Fruit fly (Drosophila melanogaster): ENCODE results near the gene CG32262.

Gene CG32262

DNA sequence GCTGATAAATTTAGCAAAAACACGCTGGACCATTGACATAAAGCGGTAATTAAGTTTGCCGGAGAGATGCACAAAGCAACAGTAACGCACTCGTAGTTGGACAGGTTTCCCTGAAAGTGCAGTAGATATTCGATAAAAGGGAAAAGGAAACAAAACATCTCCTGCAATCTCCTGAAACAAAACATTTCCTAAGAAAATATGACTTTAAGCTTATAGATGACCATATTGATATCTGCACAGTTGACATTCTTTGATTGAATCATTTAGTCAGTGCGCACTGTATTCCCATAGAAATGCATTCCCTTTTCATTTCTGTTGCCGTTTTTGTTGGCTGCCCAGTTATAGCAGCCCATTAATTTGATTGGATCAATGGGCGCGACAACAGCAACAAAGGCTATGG lies 42.8 kb upstream of the CG32262 start (continued):
- TF ChIP-seq CG15514 (GFP tag; optimal IDR thresholded peaks at IDR 0.05) (no peak), Deaf1 (tag; optimal IDR thresholded peaks at IDR 0.05) (no peak), CG12769 (tag; optimal IDR thresholded peaks at IDR 0.05) (peak; percentile 39), schlank (tag; optimal IDR thresholded peaks at IDR 0.05) (no peak), CG6689 (GFP tag; IDR thresholded peaks at IDR 0.05) (peak; percentile 72), ind (GFP tag; optimal IDR thresholded peaks at IDR 0.05) (no peak), z (GFP tag; IDR thresholded peaks at IDR 0.05) (no peak), B-H1 (GFP tag; IDR thresholded peaks at IDR 0.05) (no peak), CG17829 (tag; optimal IDR thresholded peaks at IDR 0.05) (peak; percentile 34), en (GFP tag; optimal IDR thresholded peaks at IDR 0.05) (no peak), aop (GFP tag; IDR thresholded peaks at IDR 0.05) (no peak), CG1529 (GFP tag; optimal IDR thresholded peaks at IDR 0.05) (peak; percentile 67), CG1233 (GFP tag; optimal IDR thresholded peaks at IDR 0.05) (no peak), CG4360 (GFP tag; IDR thresholded peaks at IDR 0.05) (no peak), Med (GFP tag) (peak; percentile 92), CG7839 (tag; optimal IDR thresholded peaks at IDR 0.05) (peak; percentile 35), H2.0 (GFP tag; IDR thresholded peaks at IDR 0.05) (peak; percentile 24; the same call in 1 of the 2 replicates), Hey (tag; optimal IDR thresholded peaks at IDR 0.05) (no peak), row (GFP tag; IDR thresholded peaks at IDR 0.05) (peak; percentile 60), CG15696 (tag; optimal IDR thresholded peaks at IDR 0.05) (peak; percentile 59), org-1 (GFP tag; optimal IDR thresholded peaks at IDR 0.05) (peak; percentile 36), PHDP (tag; optimal IDR thresholded peaks at IDR 0.05) (peak; percentile 37), CG4707 (GFP tag; optimal IDR thresholded peaks at IDR 0.05) (peak; percentile 61), CG8089 (GFP tag; optimal IDR thresholded peaks at IDR 0.05) (peak; percentile 60), CoRest (tag; optimal IDR thresholded peaks at IDR 0.05) (peak; percentile 70), Abd-B (GFP tag; optimal IDR thresholded peaks at IDR 0.05) (peak; percentile 6), CG30020 (tag; optimal IDR thresholded peaks at IDR 0.05) (no peak), CG43689 (GFP tag; IDR thresholded peaks at IDR 0.05) (no peak), CG11696 (GFP tag; IDR thresholded peaks at IDR 0.05) (no peak), CG33557 (GFP tag; optimal IDR thresholded peaks at IDR 0.05) (peak; percentile 60), Hsf (GFP tag; optimal IDR thresholded peaks at IDR 0.05) (peak; percentile 45), phol (tag; optimal IDR thresholded peaks at IDR 0.05) (peak; percentile 41), NK7.1 (GFP tag; optimal IDR thresholded peaks at IDR 0.05) (no peak), Mad (GFP tag; optimal IDR thresholded peaks at IDR 0.05) (peak; percentile 35), CG3407 (GFP tag; optimal IDR thresholded peaks at IDR 0.05) (peak; percentile 47), vvl (GFP tag; IDR thresholded peaks at IDR 0.05) (peak; percentile 80), CG13775 (GFP tag; optimal IDR thresholded peaks at IDR 0.05) (peak; percentile 12), lola (GFP tag; optimal IDR thresholded peaks at IDR 0.05) (peak in 1 of 3 experiments; percentile 67), BEAF-32 (GFP tag; optimal IDR thresholded peaks at IDR 0.05) (no peak), Elba2 (GFP tag; optimal IDR thresholded peaks at IDR 0.05) (no peak), CG7928 (GFP tag; optimal IDR thresholded peaks at IDR 0.05) (no peak), CG16779 (GFP tag; IDR thresholded peaks at IDR 0.05) (no peak), exex (tag; optimal IDR thresholded peaks at IDR 0.05) (no peak), Hr39 (optimal IDR thresholded peaks at IDR 0.05) (no peak), dmrt99B (tag; optimal IDR thresholded peaks at IDR 0.05) (peak; percentile 49), CG1602 (GFP tag; optimal IDR thresholded peaks at IDR 0.05) (peak; percentile 50), ham (GFP tag; IDR thresholded peaks at IDR 0.05) (no peak), CG9876 (GFP tag; optimal IDR thresholded peaks at IDR 0.05) (no peak), run (tag; optimal IDR thresholded peaks at IDR 0.05) (peak; percentile 2), scrt (GFP tag; optimal IDR thresholded peaks at IDR 0.05) (no peak), dysf (GFP tag; IDR thresholded peaks at IDR 0.05) (0 out of 3 replicates have a peak, but pooled peaks have one; percentile 43)
